Worm (Caenorhabditis elegans) whole organism, L2 larva: Measurements from ENCODE around the gene math-18.

Source experiments
- F13H6.1 ChIP-seq: sonication (generic microtip); optimal IDR thresholded peaks from 2 replicates; lab custom pipeline; 2016; ENCODE audit warnings: missing genetic modification characterization, missing compliant biosample characterization
- egl-27 ChIP-seq: sonication (generic microtip); optimal IDR thresholded peaks from 3 replicates; lab custom pipeline; 2017; ENCODE audit warnings: missing biosample characterization, missing genetic modification reagents, missing genetic modification characterization
- lsy-2 ChIP-seq, 2 experiments: fragments of 150-350 bp in 1 of 2; sonication (generic microtip) in 1 of 2; optimal IDR thresholded peaks; 2 replicates each; lab custom pipeline; 2014 to 2017; ENCODE audit warnings: missing biosample characterization in 2 of 2, missing genetic modification characterization in 2 of 2
- mab-5 ChIP-seq: fragments of 150-350 bp; optimal IDR thresholded peaks from 2 replicates; lab custom pipeline; 2014; ENCODE audit warnings: missing biosample characterization, missing genetic modification characterization
- mdl-1 ChIP-seq, 2 experiments: fragments of 150-350 bp in 1 of 2; sonication (generic microtip) in 1 of 2; optimal IDR thresholded peaks; 2 replicates each; lab custom pipeline; 2017; ENCODE audit warnings: missing biosample characterization in 2 of 2, missing genetic modification characterization in 2 of 2
- nhr-77 ChIP-seq: fragments of 150-350 bp; optimal IDR thresholded peaks from 2 replicates; lab custom pipeline; 2014; ENCODE audit warnings: missing biosample characterization, missing genetic modification characterization

DNA sequence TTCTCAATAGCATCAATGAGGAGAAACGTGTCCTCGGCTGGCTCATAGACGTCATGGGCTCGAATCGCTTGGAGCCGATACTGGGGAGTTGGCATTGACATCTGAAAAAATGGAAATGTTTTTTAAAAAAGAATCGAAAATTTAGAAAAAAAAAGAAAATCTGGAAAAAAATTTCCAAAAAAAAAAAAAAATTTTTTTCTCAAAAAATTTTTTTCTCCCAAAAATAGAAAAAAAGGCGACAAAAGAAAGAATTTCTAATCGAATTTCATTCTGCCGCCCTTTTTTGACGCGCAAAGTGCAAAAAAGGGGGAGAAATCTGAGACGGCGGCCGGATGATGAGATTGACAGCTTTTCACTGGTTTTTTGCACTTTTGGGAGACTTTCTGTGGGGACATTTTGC is 35.5 kb downstream of the math-18 start, which contains the start of gene mtq-2:
- TF ChIP-seq mab-5 (tag; lab: Kevin White, UChicago) (no peak), mdl-1 (tag; optimal IDR thresholded peaks at IDR 0.05; lab: Kevin White, UChicago) (no peak), lsy-2 (tag; optimal IDR thresholded peaks at IDR 0.05; lab: Kevin White, UChicago) (no peak), egl-27 (tag; lab: Kevin White, UChicago) (no peak), F13H6.1 (tag; lab: Kevin White, UChicago) (no peak), nhr-77 (tag; lab: Kevin White, UChicago) (no peak)
